Worm (Caenorhabditis elegans) whole organism, mixed stage, embryonic: Measurements from ENCODE around the gene pid-5.

Experiments used
- ceh-39 ChIP-seq: fragments of 150-350 bp; optimal IDR thresholded peaks from 2 replicates; lab custom pipeline; 2014; ENCODE audit warnings: missing biosample characterization, missing genetic modification characterization
- lin-13 ChIP-seq: fragments of 150-350 bp; optimal IDR thresholded peaks from 2 replicates; lab custom pipeline; 2014; ENCODE audit warnings: missing biosample characterization, missing genetic modification characterization
- lsy-2 ChIP-seq: fragments of 150-350 bp; optimal IDR thresholded peaks from 2 replicates; lab custom pipeline; 2014; ENCODE audit warnings: missing biosample characterization, missing genetic modification characterization
- mab-5 ChIP-seq: fragments of 150-350 bp; optimal IDR thresholded peaks from 2 replicates; lab custom pipeline; 2014; ENCODE audit warnings: missing biosample characterization, missing genetic modification characterization
- mep-1 ChIP-seq: fragments of 150-350 bp; optimal IDR thresholded peaks from 2 replicates; lab custom pipeline; 2017; ENCODE audit warnings: missing biosample characterization, missing genetic modification reagents, missing genetic modification characterization, inconsistent platforms
- nhr-12 ChIP-seq: fragments of 150-350 bp; optimal IDR thresholded peaks from 2 replicates; lab custom pipeline; 2014; ENCODE audit warnings: missing biosample characterization, missing genetic modification characterization
- nhr-237 ChIP-seq: fragments of 150-350 bp; optimal IDR thresholded peaks from 2 replicates; lab custom pipeline; 2014; ENCODE audit warnings: missing biosample characterization, missing genetic modification characterization
- pha-4 ChIP-seq: fragments of 150-350 bp; optimal IDR thresholded peaks from 2 replicates; lab custom pipeline; 2018; ENCODE audit warnings: missing biosample characterization, missing genetic modification reagents, missing genetic modification characterization
- snpc-4 ChIP-seq: fragments of 150-350 bp; optimal IDR thresholded peaks from 2 replicates; lab custom pipeline; 2014; ENCODE audit warnings: missing biosample characterization, missing genetic modification characterization
- sptf-1 ChIP-seq: sonication (generic microtip); optimal IDR thresholded peaks from 2 replicates; lab custom pipeline; 2017; ENCODE audit warnings: mild to moderate bottlenecking, missing genetic modification characterization, moderate library complexity, missing compliant biosample characterization
- unc-120 ChIP-seq: sonication (generic microtip); optimal IDR thresholded peaks from 2 replicates; lab custom pipeline; 2017; ENCODE audit warnings: missing genetic modification characterization, missing compliant biosample characterization; ENCODE audit not compliant: poor library complexity, severe bottlenecking
- unc-39 ChIP-seq: fragments of 150-350 bp; optimal IDR thresholded peaks from 2 replicates; lab custom pipeline; 2014; ENCODE audit warnings: missing biosample characterization, missing genetic modification characterization
- unc-62 ChIP-seq: fragments of 150-350 bp; optimal IDR thresholded peaks from 2 replicates; lab custom pipeline; 2014; ENCODE audit warnings: missing biosample characterization, missing genetic modification reagents, missing genetic modification characterization
- ztf-11 ChIP-seq: fragments of 150-350 bp; optimal IDR thresholded peaks from 2 replicates; lab custom pipeline; 2014; ENCODE audit warnings: missing biosample characterization, missing genetic modification characterization

DNA sequence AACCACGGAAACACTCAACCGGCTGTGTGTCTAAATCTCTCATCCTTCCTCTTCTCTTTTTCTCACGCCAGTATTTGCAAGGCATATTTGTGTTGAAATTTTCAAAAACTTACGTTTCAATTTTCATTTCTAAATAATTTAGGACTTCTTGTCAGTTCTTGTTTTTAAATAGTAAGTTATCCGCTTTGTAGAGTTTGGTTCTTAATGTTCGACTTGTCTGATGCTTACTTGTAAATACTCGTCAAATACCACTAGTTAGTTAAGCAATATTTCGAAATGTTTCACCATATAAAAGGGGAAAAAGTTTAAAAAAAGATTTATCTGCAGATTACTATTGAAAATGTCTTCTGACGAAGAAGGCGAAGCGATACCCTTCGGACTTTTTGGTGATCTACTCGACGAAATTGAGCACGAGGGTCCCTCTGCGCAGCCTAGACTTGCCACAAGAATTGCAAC lies 11.2 kb upstream of the pid-5 start, which contains the start of gene Y45G5AM.3:
- TF ChIP-seq lsy-2: no peak
- TF ChIP-seq pha-4 (tag; lab: Kevin White, UChicago): no peak
- no peak for TF ChIP-seq lin-13 (tag; lab: Kevin White, UChicago)
- no peak for TF ChIP-seq ztf-11 (tag; lab: Kevin White, UChicago)
- TF ChIP-seq mep-1 (tag; lab: Kevin White, UChicago): no peak
- TF ChIP-seq sptf-1: no peak
- no peak for TF ChIP-seq unc-39 (tag; lab: Kevin White, UChicago)
- no peak for TF ChIP-seq unc-120 (tag; lab: Kevin White, UChicago)
- no peak for TF ChIP-seq snpc-4 (tag; lab: Kevin White, UChicago)
- TF ChIP-seq mab-5 (tag; lab: Kevin White, UChicago): no peak
- TF ChIP-seq unc-62 (GFP tag; lab: Kevin White, UChicago): no peak
- TF ChIP-seq nhr-12 (tag; lab: Kevin White, UChicago): no peak
- no peak for TF ChIP-seq ceh-39
- TF ChIP-seq nhr-237 (tag; lab: Kevin White, UChicago): no peak
